Worm (Caenorhabditis elegans) whole organism, late embryonic: ENCODE data around the gene Y54F10AM.6.
"Not testable (repeated sequence)": the region's sequence is repeated elsewhere in the genome, so short reads cannot be mapped to it uniquely, and the experiment has no call there.

ENCODE experiments used
- K09A11.1 ChIP-seq: sonication (generic microtip); optimal IDR thresholded peaks from 2 replicates; lab custom pipeline; 2017; ENCODE audit warnings: antibody characterized with exemption, mild to moderate bottlenecking, missing genetic modification characterization, missing compliant biosample characterization; ENCODE audit not compliant: insufficient read depth
- T23F11.4 ChIP-seq: fragments of 200-800 bp; sonication (Bioruptor generic); optimal IDR thresholded peaks from 2 replicates; lab custom pipeline; 2018; ENCODE audit warnings: mild to moderate bottlenecking, missing genetic modification characterization, missing compliant biosample characterization
- ahr-1 ChIP-seq: sonication (generic microtip); optimal IDR thresholded peaks from 2 replicates; lab custom pipeline; 2016; ENCODE audit warnings: missing genetic modification characterization, missing compliant biosample characterization
- ceh-18 ChIP-seq: sonication (generic microtip); optimal IDR thresholded peaks from 2 replicates; lab custom pipeline; 2016; ENCODE audit warnings: missing genetic modification characterization, missing compliant biosample characterization
- ceh-2 ChIP-seq: sonication (generic microtip); optimal IDR thresholded peaks from 2 replicates; lab custom pipeline; 2016; ENCODE audit warnings: missing genotype, missing genetic modification characterization, missing compliant biosample characterization
- ceh-30 ChIP-seq: fragments of 150-350 bp; optimal IDR thresholded peaks from 2 replicates; lab custom pipeline; 2014; ENCODE audit warnings: missing biosample characterization, missing genetic modification characterization
- ceh-31 ChIP-seq: sonication (generic microtip); optimal IDR thresholded peaks from 2 replicates; lab custom pipeline; 2016; ENCODE audit warnings: missing genetic modification characterization, missing compliant biosample characterization
- ceh-45 ChIP-seq: fragments of 200-800 bp; sonication (Bioruptor generic); IDR thresholded peaks from 2 replicates; pipeline ENCODE4 v1.3.6; 2022; ENCODE audit warnings: missing genetic modification reagents, missing genetic modification characterization, missing compliant biosample characterization
- ceh-48 ChIP-seq: sonication (generic microtip); optimal IDR thresholded peaks from 2 replicates; lab custom pipeline; 2016; ENCODE audit warnings: missing genetic modification characterization, inconsistent platforms, missing compliant biosample characterization
- ceh-6 ChIP-seq: fragments of 200-800 bp; sonication (Bioruptor generic); optimal IDR thresholded peaks from 2 replicates; lab custom pipeline; 2018; ENCODE audit warnings: mild to moderate bottlenecking, missing genetic modification characterization, missing compliant biosample characterization
- ceh-9 ChIP-seq: sonication (generic microtip); optimal IDR thresholded peaks from 2 replicates; lab custom pipeline; 2016; ENCODE audit warnings: mild to moderate bottlenecking, missing genetic modification characterization, inconsistent platforms, missing compliant biosample characterization
- che-1 ChIP-seq: sonication (generic microtip); optimal IDR thresholded peaks from 2 replicates; lab custom pipeline; 2016; ENCODE audit warnings: mild to moderate bottlenecking, missing genetic modification characterization, missing compliant biosample characterization
- elt-2 ChIP-seq: sonication (generic microtip); optimal IDR thresholded peaks from 2 replicates; lab custom pipeline; 2016; ENCODE audit warnings: missing genetic modification reagents, missing genetic modification characterization, missing compliant biosample characterization
- elt-4 ChIP-seq: sonication (generic microtip); optimal IDR thresholded peaks from 2 replicates; lab custom pipeline; 2016; ENCODE audit warnings: missing genetic modification characterization, missing compliant biosample characterization
- fkh-6 ChIP-seq: sonication (generic microtip); optimal IDR thresholded peaks from 2 replicates; lab custom pipeline; 2016; ENCODE audit warnings: missing genetic modification characterization, missing compliant biosample characterization
- gmeb-2 ChIP-seq: sonication (generic microtip); optimal IDR thresholded peaks from 2 replicates; lab custom pipeline; 2016; ENCODE audit warnings: missing genetic modification characterization, inconsistent platforms, missing compliant biosample characterization
- hlh-15 ChIP-seq: sonication (generic microtip); optimal IDR thresholded peaks from 2 replicates; lab custom pipeline; 2016; ENCODE audit warnings: missing genetic modification characterization, missing compliant biosample characterization
- hlh-30 ChIP-seq: sonication (generic microtip); optimal IDR thresholded peaks from 2 replicates; lab custom pipeline; 2017; ENCODE audit warnings: antibody characterized with exemption, missing genetic modification characterization, missing compliant biosample characterization; ENCODE audit not compliant: insufficient read depth
- hlh-6 ChIP-seq: sonication (generic microtip); optimal IDR thresholded peaks from 2 replicates; lab custom pipeline; 2016; ENCODE audit warnings: missing genotype, missing genetic modification characterization, missing compliant biosample characterization
- lin-11 ChIP-seq: fragments of 200-800 bp; sonication (Bioruptor generic); optimal IDR thresholded peaks from 2 replicates; lab custom pipeline; 2018; ENCODE audit warnings: mild to moderate bottlenecking, missing genetic modification characterization, missing compliant biosample characterization
- nfya-1 ChIP-seq: sonication (generic microtip); optimal IDR thresholded peaks from 2 replicates; lab custom pipeline; 2017; ENCODE audit warnings: missing genetic modification characterization, mild to moderate bottlenecking, missing compliant biosample characterization, antibody characterized with exemption, moderate library complexity
- nhr-11 ChIP-seq: fragments of 150-350 bp; optimal IDR thresholded peaks from 2 replicates; lab custom pipeline; 2014; ENCODE audit warnings: missing biosample characterization, missing genetic modification characterization
- pat-9 ChIP-seq: fragments of 200-800 bp; sonication (Bioruptor generic); optimal IDR thresholded peaks from 2 replicates; lab custom pipeline; 2018; ENCODE audit warnings: mild to moderate bottlenecking, missing genetic modification characterization, moderate library complexity, missing compliant biosample characterization
- pros-1 ChIP-seq: fragments of 150-350 bp; optimal IDR thresholded peaks from 2 replicates; lab custom pipeline; 2014; ENCODE audit warnings: missing biosample characterization, missing genetic modification reagents, missing genetic modification characterization
- ref-2 ChIP-seq: sonication (generic microtip); optimal IDR thresholded peaks from 2 replicates; lab custom pipeline; 2016; ENCODE audit warnings: missing genetic modification characterization, missing compliant biosample characterization
- rnt-1 ChIP-seq: sonication (generic microtip); optimal IDR thresholded peaks from 2 replicates; lab custom pipeline; 2016; ENCODE audit warnings: missing genetic modification characterization, missing compliant biosample characterization
- sox-2 ChIP-seq: fragments of 200-800 bp; sonication (Bioruptor generic); IDR thresholded peaks from 2 replicates; pipeline ENCODE4 v1.3.6; 2022; ENCODE audit warnings: missing genetic modification reagents, missing genetic modification characterization, missing compliant biosample characterization
- tbx-2 ChIP-seq: sonication (generic microtip); optimal IDR thresholded peaks from 2 replicates; lab custom pipeline; 2016; ENCODE audit warnings: missing genetic modification characterization, missing compliant biosample characterization
- tbx-7 ChIP-seq: sonication (generic microtip); optimal IDR thresholded peaks from 2 replicates; lab custom pipeline; 2016; ENCODE audit warnings: missing genotype, missing genetic modification characterization, missing compliant biosample characterization
- ttx-3 ChIP-seq: sonication (generic microtip); optimal IDR thresholded peaks from 2 replicates; lab custom pipeline; 2016; ENCODE audit warnings: missing genetic modification reagents, missing genetic modification characterization, missing compliant biosample characterization
- unc-3 ChIP-seq, 2 experiments: fragments of 200-800 bp in 1 of 2; sonication (Bioruptor generic) in 1 of 2; sonication (generic microtip) in 1 of 2; conservative IDR thresholded peaks in 1 of 2; optimal IDR thresholded peaks in 1 of 2; 2 replicates each; pipeline versions ENCODE4 v1.3.6 to Lab custom; 2016 to 2022; ENCODE audit warnings: missing compliant biosample characterization in 2 of 2, missing genetic modification characterization in 2 of 2, missing genetic modification reagents in 1 of 2
- unc-42 ChIP-seq: sonication (generic microtip); optimal IDR thresholded peaks from 2 replicates; lab custom pipeline; 2016; ENCODE audit warnings: missing genotype, missing genetic modification characterization, missing compliant biosample characterization
- unc-55 ChIP-seq: sonication (generic microtip); optimal IDR thresholded peaks from 2 replicates; lab custom pipeline; 2017; ENCODE audit warnings: missing biosample characterization, missing genetic modification reagents, missing genetic modification characterization
- unc-86 ChIP-seq: sonication (generic microtip); optimal IDR thresholded peaks from 2 replicates; lab custom pipeline; 2016; ENCODE audit warnings: missing genetic modification characterization, missing compliant biosample characterization
- ztf-16 ChIP-seq: sonication (generic microtip); optimal IDR thresholded peaks from 2 replicates; lab custom pipeline; 2017; ENCODE audit warnings: missing genetic modification characterization, missing compliant biosample characterization

Gene Y54F10AM.6

DNA sequence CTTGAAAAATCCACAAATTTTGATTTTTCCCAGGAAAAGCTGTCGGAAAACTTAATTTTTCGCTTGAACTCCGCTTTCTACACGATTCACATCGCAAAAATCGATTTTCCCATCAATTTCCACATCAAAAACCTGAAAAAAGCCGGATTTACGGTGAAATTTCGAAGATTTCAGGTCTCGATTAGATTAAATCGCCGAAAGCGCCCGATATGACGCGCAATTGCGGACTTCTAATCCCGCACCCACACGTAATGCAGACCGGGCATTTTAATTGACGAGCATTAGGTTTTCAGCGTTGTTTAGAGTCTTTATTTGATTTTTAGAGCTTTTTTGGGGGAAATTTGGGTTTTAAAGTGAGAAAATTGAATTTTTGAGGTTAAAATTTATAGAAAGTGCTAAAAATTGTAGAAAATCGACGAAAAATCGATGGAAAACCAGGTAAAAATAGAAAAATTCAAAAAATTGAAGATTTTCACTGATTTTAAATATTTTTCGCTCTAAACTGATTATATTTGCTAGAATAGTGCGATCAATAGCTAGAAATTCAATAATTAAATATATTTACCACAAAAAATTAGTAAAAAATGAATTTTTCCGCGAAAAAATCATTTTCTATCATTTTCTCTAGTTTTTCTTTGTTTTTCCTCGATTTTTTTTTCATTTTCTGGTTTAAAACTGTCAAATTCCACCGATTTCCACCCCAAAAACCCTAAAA lies 21.4 kb upstream of the Y54F10AM.6 start, which contains the start of gene Y54F10AL.1:
Gene Y54F10AL.1 (plus strand): TSS at position 665 of the 715 bp plus-strand sequence.
- peak; percentile 77 for TF ChIP-seq unc-42 (tag; lab: Kevin White, UChicago)
- no peak for TF ChIP-seq pros-1

DNA sequence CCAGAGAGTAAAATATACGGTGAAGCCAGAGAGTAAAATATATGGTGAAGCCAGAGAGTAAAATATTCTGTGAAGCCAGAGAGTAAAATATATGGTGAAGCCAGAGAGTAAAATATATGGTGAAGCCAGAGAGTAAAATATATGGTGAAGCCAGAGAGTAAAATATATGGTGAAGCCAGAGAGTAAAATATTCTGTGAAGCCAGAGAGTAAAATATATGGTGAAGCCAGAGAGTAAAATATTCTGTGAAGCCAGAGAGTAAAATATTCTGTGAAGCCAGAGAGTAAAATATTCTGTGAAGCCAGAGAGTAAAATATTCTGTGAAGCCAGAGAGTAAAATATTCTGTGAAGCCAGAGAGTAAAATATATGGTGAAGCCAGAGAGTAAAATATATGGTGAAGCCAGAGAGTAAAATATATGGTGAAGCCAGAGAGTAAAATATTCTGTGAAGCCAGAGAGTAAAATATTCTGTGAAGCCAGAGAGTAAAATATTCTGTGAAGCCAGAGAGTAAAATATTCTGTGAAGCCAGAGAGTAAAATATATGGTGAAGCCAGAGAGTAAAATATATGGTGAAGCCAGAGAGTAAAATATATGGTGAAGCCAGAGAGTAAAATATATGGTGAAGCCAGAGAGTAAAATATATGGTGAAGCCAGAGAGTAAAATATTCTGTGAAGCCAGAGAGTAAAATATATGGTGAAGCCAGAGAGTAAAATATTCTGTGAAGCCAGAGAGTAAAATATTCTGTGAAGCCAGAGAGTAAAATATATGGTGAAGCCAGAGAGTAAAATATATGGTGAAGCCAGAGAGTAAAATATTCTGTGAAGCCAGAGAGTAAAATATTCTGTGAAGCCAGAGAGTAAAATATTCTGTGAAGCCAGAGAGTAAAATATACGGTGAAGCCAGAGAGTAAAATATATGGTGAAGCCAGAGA lies 11.1 kb upstream of the Y54F10AM.6 start:
- TF ChIP-seq ceh-45 (GFP tag; lab: Robert Waterston, UW) (peak; percentile 88), sox-2 (peak; percentile 80), unc-3 (GFP tag; conservative IDR thresholded peaks at IDR 0.05; lab: Robert Waterston, UW) (peak; percentile 99)
- TF ChIP-seq unc-3 (tag; optimal IDR thresholded peaks at IDR 0.05; lab: Kevin White, UChicago) = not testable (repeated sequence)

DNA sequence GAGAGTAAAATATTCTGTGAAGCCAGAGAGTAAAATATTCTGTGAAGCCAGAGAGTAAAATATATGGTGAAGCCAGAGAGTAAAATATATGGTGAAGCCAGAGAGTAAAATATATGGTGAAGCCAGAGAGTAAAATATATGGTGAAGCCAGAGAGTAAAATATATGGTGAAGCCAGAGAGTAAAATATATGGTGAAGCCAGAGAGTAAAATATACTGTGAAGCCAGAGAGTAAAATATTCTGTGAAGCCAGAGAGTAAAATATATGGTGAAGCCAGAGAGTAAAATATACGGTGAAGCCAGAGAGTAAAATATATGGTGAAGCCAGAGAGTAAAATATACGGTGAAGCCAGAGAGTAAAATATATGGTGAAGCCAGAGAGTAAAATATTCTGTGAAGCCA lies 9.3 kb upstream of the Y54F10AM.6 start:
- TF ChIP-seq sox-2 = peak; percentile 71
- peak; percentile 91 for TF ChIP-seq ceh-45 (GFP tag; lab: Robert Waterston, UW)
- peak; percentile 98 for TF ChIP-seq unc-3 (GFP tag; conservative IDR thresholded peaks at IDR 0.05; lab: Robert Waterston, UW)
- not testable (repeated sequence) for TF ChIP-seq unc-3 (tag; optimal IDR thresholded peaks at IDR 0.05; lab: Kevin White, UChicago)

DNA sequence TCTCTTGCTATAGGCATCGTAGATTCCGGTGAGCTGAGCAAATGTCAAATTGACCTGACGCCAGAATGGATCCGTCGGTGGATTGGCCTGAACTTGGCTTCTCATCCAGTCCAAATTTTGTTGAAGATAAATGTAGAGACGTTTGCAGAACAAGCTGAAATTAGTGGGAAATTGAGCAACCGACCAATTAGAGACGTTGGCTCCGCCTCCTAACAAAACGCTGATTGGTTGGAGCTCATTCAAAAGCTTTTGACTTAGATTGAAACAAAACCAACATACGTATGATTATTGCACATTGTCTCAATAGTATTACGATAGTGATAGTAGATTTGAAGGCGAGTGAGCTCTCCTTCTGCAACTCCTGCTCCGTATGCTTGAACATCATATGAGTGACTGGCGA lies 2.2 kb upstream of the Y54F10AM.6 start:
- TF ChIP-seq nfya-1 (tag; lab: Kevin White, UChicago) = peak; percentile 14
- no peak for TF ChIP-seq fkh-6

DNA sequence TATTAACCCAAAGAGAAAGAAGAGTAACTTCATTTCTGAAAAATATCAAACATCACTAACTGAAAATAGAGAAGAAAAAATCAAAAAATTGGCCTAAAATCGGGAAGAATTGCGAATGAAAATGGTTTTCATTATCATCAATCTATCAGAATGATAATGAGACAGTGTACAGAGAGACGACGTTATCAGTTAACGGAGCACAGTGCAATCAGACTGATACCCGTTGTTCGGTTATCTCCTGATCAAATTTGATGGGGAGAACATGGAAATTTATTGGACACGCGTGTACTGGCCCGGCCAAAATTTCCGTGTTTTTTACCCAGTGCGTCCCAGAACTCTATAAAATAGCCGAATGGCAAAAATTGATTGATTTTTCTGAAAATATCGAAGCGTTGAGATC lies 680 bp upstream of the Y54F10AM.6 start, which contains the start of gene Y54F10AM.8:
Gene Y54F10AM.8 (minus strand): TSS at position 35 of the 400 bp plus-strand sequence.
- TF ChIP-seq elt-2 (tag; lab: Kevin White, UChicago) (peak; percentile 99), ceh-6 (GFP tag; lab: Kevin White, UChicago) (no peak)

DNA sequence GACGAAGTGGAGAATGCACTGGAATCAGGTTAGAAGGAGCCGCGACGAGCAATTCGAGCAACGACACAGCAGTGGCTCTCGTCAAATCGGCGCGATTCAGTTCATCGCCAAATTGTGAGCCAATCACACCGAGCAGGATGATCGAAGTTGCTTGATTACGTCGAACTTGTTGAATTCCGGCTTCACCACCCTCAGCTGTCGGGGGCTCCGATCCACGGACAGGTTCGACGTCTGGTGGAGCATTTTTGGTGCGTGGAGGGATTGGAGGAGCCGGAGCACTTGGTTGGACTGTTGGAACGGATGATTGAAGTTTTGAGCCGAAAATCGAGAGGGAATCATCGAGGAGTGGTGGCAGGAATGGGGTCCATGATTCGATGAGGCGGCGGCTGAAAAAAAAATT lies 6.8 kb downstream of the Y54F10AM.6 start:
- TF ChIP-seq ceh-9 (tag; lab: Kevin White, UChicago) (no peak), ceh-6 (GFP tag; lab: Kevin White, UChicago) (no peak), unc-55 (no peak)

DNA sequence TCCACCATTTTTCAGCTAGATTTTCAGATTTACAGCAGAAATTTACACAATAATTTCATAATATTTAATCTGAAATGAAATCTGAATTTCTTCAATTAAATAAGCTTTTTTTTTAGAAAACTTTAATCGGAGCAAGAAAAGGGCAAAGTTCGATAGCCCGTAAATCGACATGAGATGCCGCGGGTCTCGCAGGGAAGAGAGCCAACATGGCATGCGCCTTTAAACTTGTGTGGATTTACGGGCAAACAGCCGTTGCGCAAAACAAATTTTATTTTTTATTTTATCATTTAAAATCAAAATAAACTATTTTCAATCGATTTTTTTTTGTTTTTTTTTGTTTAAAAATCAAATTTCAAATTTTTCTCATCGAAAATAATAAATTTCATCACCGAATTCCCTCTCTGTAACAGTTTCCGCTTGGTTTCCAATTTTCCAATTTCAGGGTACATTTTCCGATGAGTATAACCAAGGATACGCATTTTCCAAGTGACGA lies 20.0 kb downstream of the Y54F10AM.6 start, which contains the start of the genes Y54F10AM.15, rbc-2 and ndua-8:
Gene Y54F10AM.15 (minus strand): TSS at position 59 of the 493 bp plus-strand sequence.
Gene rbc-2 (minus strand): TSS at position 69 of the 493 bp plus-strand sequence.
Gene ndua-8 (plus strand): TSS at position 443 of the 493 bp plus-strand sequence.
- TF ChIP-seq ceh-2 (tag; lab: Kevin White, UChicago) = peak; percentile 24
- TF ChIP-seq tbx-7 (tag; lab: Kevin White, UChicago) = no peak
- no peak for TF ChIP-seq pat-9
- no peak for TF ChIP-seq unc-86
- peak; percentile 73 for TF ChIP-seq ceh-31 (tag; lab: Kevin White, UChicago)
- TF ChIP-seq che-1 (tag; lab: Kevin White, UChicago) = no peak
- TF ChIP-seq ttx-3 (tag; lab: Kevin White, UChicago) = no peak
- TF ChIP-seq T23F11.4 = no peak
- TF ChIP-seq hlh-6 (tag; lab: Kevin White, UChicago) = no peak
- no peak for TF ChIP-seq sox-2
- TF ChIP-seq K09A11.1 (tag; lab: Kevin White, UChicago) = peak; percentile 63
- TF ChIP-seq lin-11 (tag; lab: Kevin White, UChicago) = no peak
- TF ChIP-seq rnt-1 = no peak
- no peak for TF ChIP-seq hlh-15
- no peak for TF ChIP-seq elt-4
- no peak for TF ChIP-seq ahr-1
- TF ChIP-seq ref-2 (tag; lab: Kevin White, UChicago) = no peak
- peak; percentile 22 for TF ChIP-seq ceh-48 (tag; lab: Kevin White, UChicago)
- peak; percentile 18 for TF ChIP-seq ceh-18 (tag; lab: Kevin White, UChicago)
- peak; percentile 48 for TF ChIP-seq hlh-30 (tag; lab: Kevin White, UChicago)
- TF ChIP-seq ceh-30 (tag; lab: Kevin White, UChicago) = no peak
- TF ChIP-seq tbx-2 (tag; lab: Kevin White, UChicago) = peak; percentile 18
- TF ChIP-seq ztf-16 = no peak
- peak; percentile 82 for TF ChIP-seq nfya-1 (tag; lab: Kevin White, UChicago)
- TF ChIP-seq nhr-11 (tag; lab: Kevin White, UChicago) = no peak
- peak; percentile 35 for TF ChIP-seq elt-2 (tag; lab: Kevin White, UChicago)
- no peak for TF ChIP-seq gmeb-2 (tag; lab: Kevin White, UChicago)
